Fruit fly (Drosophila melanogaster): ENCODE measurements around the gene CG8840.

The CG8840 gene

dm6 chr2L:3457007-3457406, 46.6 kb downstream of the CG8840 start, which contains the start of the genes Cog3 and Sec5 (continued):
- TF ChIP-seq CG10431 (GFP tag; optimal IDR thresholded peaks at IDR 0.05) (no peak), run (tag; optimal IDR thresholded peaks at IDR 0.05) (no peak), Poxn (GFP tag; IDR thresholded peaks at IDR 0.05) (no peak), btn (GFP tag; optimal IDR thresholded peaks at IDR 0.05) (no peak), bigmax (GFP tag; optimal IDR thresholded peaks at IDR 0.05) (no peak), pfk (GFP tag; optimal IDR thresholded peaks at IDR 0.05) (no peak), CG10462 (GFP tag; optimal IDR thresholded peaks at IDR 0.05) (no peak), CG34224 (GFP tag; IDR thresholded peaks at IDR 0.05; ENCODE audit: partially characterized antibody) (no peak), CG8359 (GFP tag; optimal IDR thresholded peaks at IDR 0.05; ENCODE audit: borderline replicate concordance) (peak; percentile 32), Dbx (GFP tag; IDR thresholded peaks at IDR 0.05) (peak; percentile 55; the same call in 2 of the 3 replicates), Pdp1 (GFP tag; optimal IDR thresholded peaks at IDR 0.05) (peak; percentile 22 to 71), Blimp-1 (GFP tag; optimal IDR thresholded peaks at IDR 0.05) (no peak), Atf-2 (GFP tag; optimal IDR thresholded peaks at IDR 0.05) (peak; percentile 11), CG6683 (GFP tag; optimal IDR thresholded peaks at IDR 0.05) (peak; percentile 33), caup (GFP tag; optimal IDR thresholded peaks at IDR 0.05; ENCODE audit: severe bottlenecking) (no peak), CG4820 (GFP tag; optimal IDR thresholded peaks at IDR 0.05) (peak; percentile 27), CG2120 (GFP tag; optimal IDR thresholded peaks at IDR 0.05) (peak; percentile 90), Camta (GFP tag; optimal IDR thresholded peaks at IDR 0.05) (peak; percentile 30), CG8765 (GFP tag; IDR thresholded peaks at IDR 0.05) (no peak), D (optimal IDR thresholded peaks at IDR 0.05) (no peak), D (GFP tag; optimal IDR thresholded peaks at IDR 0.05) (peak; percentile 74), CG13296 (GFP tag; optimal IDR thresholded peaks at IDR 0.05) (no peak), slp2 (GFP tag; optimal IDR thresholded peaks at IDR 0.05) (peak; percentile 6), hth (optimal IDR thresholded peaks at IDR 0.05) (no peak), zfh1 (GFP tag; IDR thresholded peaks at IDR 0.05) (0 out of 3 replicates have a peak, but pooled peaks have one; percentile 43), Sry-β (GFP tag; optimal IDR thresholded peaks at IDR 0.05) (peak; percentile 100), zf30C (GFP tag; optimal IDR thresholded peaks at IDR 0.05) (no peak), pb (GFP tag; optimal IDR thresholded peaks at IDR 0.05) (no peak), Hr78 (GFP tag; optimal IDR thresholded peaks at IDR 0.05) (no peak), Elba2 (GFP tag; optimal IDR thresholded peaks at IDR 0.05) (peak; percentile 20), HmgZ (tag; optimal IDR thresholded peaks at IDR 0.05) (peak; percentile 38), nerfin-1 (tag; optimal IDR thresholded peaks at IDR 0.05) (peak; percentile 67), Doc3 (GFP tag; IDR thresholded peaks at IDR 0.05; ENCODE audit: partially characterized antibody) (no peak), CG10209 (GFP tag; optimal IDR thresholded peaks at IDR 0.05) (peak; percentile 62), CG6254 (GFP tag; optimal IDR thresholded peaks at IDR 0.05) (no peak), CG16815 (GFP tag; optimal IDR thresholded peaks at IDR 0.05) (peak; percentile 54), CTCF (GFP tag; optimal IDR thresholded peaks at IDR 0.05) (no peak), Abd-B (GFP tag; optimal IDR thresholded peaks at IDR 0.05) (peak; percentile 77), CG32767 (GFP tag; IDR thresholded peaks at IDR 0.05) (no peak), Neu2 (GFP tag; optimal IDR thresholded peaks at IDR 0.05; ENCODE audit: borderline replicate concordance) (no peak), CG18764 (GFP tag; optimal IDR thresholded peaks at IDR 0.05) (no peak), Usf (GFP tag; optimal IDR thresholded peaks at IDR 0.05) (peak; percentile 13), inv (GFP tag; IDR thresholded peaks at IDR 0.05; ENCODE audit: partially characterized antibody) (no peak), CG11247 (GFP tag; IDR thresholded peaks at IDR 0.05) (peak; percentile 56), CG31441 (GFP tag; IDR thresholded peaks at IDR 0.05) (no peak), Scr (GFP tag; IDR thresholded peaks at IDR 0.05; ENCODE audit: partially characterized antibody) (0 out of 2 replicates have a peak, but pooled peaks have one; percentile 26), Nf-YA (GFP tag; IDR thresholded peaks at IDR 0.05) (no peak), z (GFP tag; IDR thresholded peaks at IDR 0.05) (no peak), dm (GFP tag; optimal IDR thresholded peaks at IDR 0.05) (no peak), oc (tag; optimal IDR thresholded peaks at IDR 0.05) (no peak), Opbp (GFP tag; IDR thresholded peaks at IDR 0.05; ENCODE audit: partially characterized antibody) (no peak)

Data from whole organism, embryonic.